Fruit fly (Drosophila melanogaster) whole organism, embryonic: ENCODE measurements around the gene mtTFB2.

Source experiments
- Aef1 ChIP-seq: fragments of 200-800 bp; sonication (Bioruptor generic); IDR thresholded peaks from 3 replicates; pipeline ENCODE4 v1.3.6; 2022; ENCODE audit warnings: missing biosample characterization, missing genetic modification characterization
- Asciz ChIP-seq: fragments of 200-800 bp; sonication (Bioruptor generic); optimal IDR thresholded peaks from 2 replicates; lab custom pipeline; 2017; ENCODE audit warnings: missing biosample characterization, mild to moderate bottlenecking, missing genetic modification characterization, missing genetic modification reagents
- Atf6 ChIP-seq: fragments of 200-800 bp; sonication (Bioruptor generic); IDR thresholded peaks from 2 replicates; pipeline ENCODE4 v1.3.6; 2022; ENCODE audit warnings: missing biosample characterization, missing genetic modification characterization
- B-H1 ChIP-seq: fragments of 200-800 bp; sonication (Bioruptor generic); IDR thresholded peaks from 3 replicates; pipeline ENCODE4 v1.3.6; 2022; ENCODE audit warnings: missing biosample characterization, missing genetic modification characterization
- Bdp1 ChIP-seq: fragments of 200-800 bp; sonication (Bioruptor generic); optimal IDR thresholded peaks from 3 replicates; lab custom pipeline; 2016; ENCODE audit warnings: missing biosample characterization, missing genetic modification characterization
- CG10565 ChIP-seq: fragments of 200-800 bp; sonication (Bioruptor generic); optimal IDR thresholded peaks from 3 replicates; lab custom pipeline; 2016; ENCODE audit warnings: missing biosample characterization, mild to moderate bottlenecking, missing genetic modification characterization
- CG12942 ChIP-seq: fragments of 200-800 bp; sonication (Bioruptor generic); optimal IDR thresholded peaks from 3 replicates; lab custom pipeline; 2016; ENCODE audit warnings: missing biosample characterization, missing genetic modification characterization
- CG13894 ChIP-seq: fragments of 200-800 bp; sonication (Bioruptor generic); optimal IDR thresholded peaks from 3 replicates; lab custom pipeline; 2018; ENCODE audit warnings: missing biosample characterization, mild to moderate bottlenecking, missing genetic modification characterization, moderate library complexity
- CG14710 ChIP-seq: fragments of 200-800 bp; sonication (Bioruptor generic); optimal IDR thresholded peaks from 3 replicates; lab custom pipeline; 2019; ENCODE audit warnings: missing biosample characterization, mild to moderate bottlenecking, missing genetic modification characterization, moderate library complexity
- CG15514 ChIP-seq: fragments of 200-800 bp; sonication (Bioruptor generic); optimal IDR thresholded peaks from 3 replicates; lab custom pipeline; 2017; ENCODE audit warnings: missing biosample characterization, missing genetic modification characterization, mild to moderate bottlenecking, moderate library complexity, missing genetic modification reagents
- CG16779 ChIP-seq: fragments of 200-800 bp; sonication (Bioruptor generic); IDR thresholded peaks from 2 replicates; pipeline ENCODE4 v1.3.6; 2022; ENCODE audit warnings: missing biosample characterization, missing genetic modification characterization
- CG17359 ChIP-seq: fragments of 200-800 bp; sonication (Bioruptor generic); optimal IDR thresholded peaks from 3 replicates; lab custom pipeline; 2018; ENCODE audit warnings: missing biosample characterization, mild to moderate bottlenecking, missing genetic modification characterization, moderate library complexity
- CG17385 ChIP-seq: fragments of 200-800 bp; sonication (Bioruptor generic); optimal IDR thresholded peaks from 3 replicates; lab custom pipeline; 2018; ENCODE audit warnings: missing biosample characterization, mild to moderate bottlenecking, missing genetic modification characterization
- CG1792 ChIP-seq: fragments of 200-800 bp; sonication (Bioruptor generic); optimal IDR thresholded peaks from 2 replicates; lab custom pipeline; 2016; ENCODE audit warnings: missing biosample characterization, missing genetic modification characterization
- CG18476 ChIP-seq: fragments of 200-800 bp; sonication (Bioruptor generic); optimal IDR thresholded peaks from 2 replicates; lab custom pipeline; 2016; ENCODE audit warnings: missing biosample characterization, mild to moderate bottlenecking, missing genetic modification characterization
- CG30431 ChIP-seq: fragments of 200-800 bp; sonication (Bioruptor generic); optimal IDR thresholded peaks from 2 replicates; lab custom pipeline; 2017; ENCODE audit warnings: missing biosample characterization, missing genetic modification characterization
- CG42726 ChIP-seq: fragments of 200-800 bp; sonication (Bioruptor generic); IDR thresholded peaks from 2 replicates; pipeline ENCODE4 v1.3.6; 2022; ENCODE audit warnings: missing biosample characterization, missing genetic modification characterization; ENCODE audit not compliant: partially characterized antibody
- CG4282 ChIP-seq: fragments of 200-800 bp; sonication (Bioruptor generic); optimal IDR thresholded peaks from 2 replicates; lab custom pipeline; 2016; ENCODE audit warnings: missing biosample characterization, missing genetic modification characterization
- CG4820 ChIP-seq: fragments of 200-800 bp; sonication (Bioruptor generic); optimal IDR thresholded peaks from 3 replicates; lab custom pipeline; 2016; ENCODE audit warnings: missing biosample characterization, missing genetic modification characterization
- CG6254 ChIP-seq: fragments of 200-800 bp; sonication (Bioruptor generic); optimal IDR thresholded peaks from 3 replicates; lab custom pipeline; 2017; ENCODE audit warnings: mild to moderate bottlenecking, missing biosample characterization, missing genetic modification reagents, missing genetic modification characterization
- CG7556 ChIP-seq: fragments of 200-800 bp; sonication (Bioruptor generic); optimal IDR thresholded peaks from 2 replicates; lab custom pipeline; 2017; ENCODE audit warnings: missing biosample characterization, mild to moderate bottlenecking, missing genetic modification characterization
- CG8290 ChIP-seq, 3 experiments: fragments of 200-800 bp; sonication (Bioruptor generic); optimal IDR thresholded peaks; 2 replicates each; lab custom pipeline; 2016 to 2019; ENCODE audit warnings: missing biosample characterization in 3 of 3, missing genetic modification characterization in 3 of 3, mild to moderate bottlenecking in 2 of 3, moderate library complexity in 1 of 3
- CG9609 ChIP-seq: fragments of 200-800 bp; sonication (Bioruptor generic); optimal IDR thresholded peaks from 3 replicates; lab custom pipeline; 2016; ENCODE audit warnings: missing biosample characterization, missing genetic modification characterization
- CG9876 ChIP-seq: fragments of 200-800 bp; sonication (Bioruptor generic); optimal IDR thresholded peaks from 2 replicates; lab custom pipeline; 2016; ENCODE audit warnings: missing biosample characterization, missing genetic modification characterization
- H2.0 ChIP-seq: fragments of 200-800 bp; sonication (Bioruptor generic); IDR thresholded peaks from 2 replicates; pipeline ENCODE4 v1.3.6; 2022; ENCODE audit warnings: missing biosample characterization, missing genetic modification characterization
- HmgD ChIP-seq: fragments of 200-800 bp; sonication (Bioruptor generic); optimal IDR thresholded peaks from 3 replicates; lab custom pipeline; 2016; ENCODE audit warnings: missing biosample characterization, missing genetic modification characterization
- Mrtf ChIP-seq: fragments of 200-800 bp; sonication (Bioruptor generic); IDR thresholded peaks from 3 replicates; pipeline ENCODE4 v1.3.6; 2022; ENCODE audit warnings: missing biosample characterization, missing genetic modification characterization
- Myb ChIP-seq: fragments of 200-800 bp; sonication (Bioruptor generic); optimal IDR thresholded peaks from 2 replicates; lab custom pipeline; 2016; ENCODE audit warnings: missing biosample characterization, missing genetic modification characterization
- NC2α ChIP-seq: fragments of 200-800 bp; sonication (Bioruptor generic); optimal IDR thresholded peaks from 2 replicates; lab custom pipeline; 2016; ENCODE audit warnings: missing biosample characterization, missing genetic modification characterization
- NK7.1 ChIP-seq: fragments of 200-800 bp; sonication (Bioruptor generic); optimal IDR thresholded peaks from 3 replicates; lab custom pipeline; 2016; ENCODE audit warnings: missing biosample characterization, missing genetic modification characterization
- NfI ChIP-seq: fragments of 200-800 bp; sonication (Bioruptor generic); optimal IDR thresholded peaks from 3 replicates; lab custom pipeline; 2018; ENCODE audit warnings: missing biosample characterization, mild to moderate bottlenecking, missing genetic modification characterization, moderate library complexity
- Ravus ChIP-seq: fragments of 200-800 bp; sonication (Bioruptor generic); IDR thresholded peaks from 2 replicates; pipeline ENCODE4 v1.3.6; 2022; ENCODE audit warnings: missing biosample characterization, missing genetic modification characterization
- Scr ChIP-seq: fragments of 200-800 bp; sonication (Bioruptor generic); IDR thresholded peaks from 2 replicates; pipeline ENCODE4 v1.3.6; 2022; ENCODE audit warnings: missing biosample characterization, missing genetic modification characterization; ENCODE audit not compliant: partially characterized antibody
- Sry-β ChIP-seq: fragments of 200-800 bp; sonication (Bioruptor generic); optimal IDR thresholded peaks from 2 replicates; lab custom pipeline; 2018; ENCODE audit warnings: missing biosample characterization, mild to moderate bottlenecking, missing genetic modification characterization, moderate library complexity
- Trl ChIP-seq, 3 experiments: fragments of >200 bp in 2 of 3; fragments of 200-800 bp in 1 of 3; sonication (Bioruptor generic) in 1 of 3; optimal IDR thresholded peaks; 2 replicates in 1 of 3; 3 replicates in 2 of 3; lab custom pipeline; 2016 to 2017; ENCODE audit warnings: missing biosample characterization in 1 of 3, missing genetic modification characterization in 1 of 3
- ara ChIP-seq: fragments of 200-800 bp; sonication (Bioruptor generic); IDR thresholded peaks from 2 replicates; pipeline ENCODE4 v1.3.6; 2022; ENCODE audit warnings: missing biosample characterization, missing genetic modification characterization
- az2 ChIP-seq: fragments of 200-800 bp; sonication (Bioruptor generic); optimal IDR thresholded peaks from 3 replicates; lab custom pipeline; 2016; ENCODE audit warnings: missing biosample characterization, missing genetic modification characterization
- bcd ChIP-seq: fragments of 200-800 bp; sonication (Bioruptor generic); optimal IDR thresholded peaks from 2 replicates; lab custom pipeline; 2017; ENCODE audit warnings: missing biosample characterization, mild to moderate bottlenecking, missing genetic modification characterization
- cg ChIP-seq: fragments of 200-800 bp; sonication (Bioruptor generic); optimal IDR thresholded peaks from 3 replicates; lab custom pipeline; 2019; ENCODE audit warnings: missing biosample characterization, mild to moderate bottlenecking, missing genetic modification characterization, moderate library complexity
- eve ChIP-seq, 2 experiments: fragments of >200 bp; optimal IDR thresholded peaks; 2 replicates each; lab custom pipeline; 2017; ENCODE audit warnings: missing biosample characterization in 2 of 2, missing genetic modification characterization in 2 of 2
- gro ChIP-seq: fragments of 200-800 bp; sonication (Bioruptor generic); optimal IDR thresholded peaks from 2 replicates; lab custom pipeline; 2016; ENCODE audit warnings: missing biosample characterization, missing genetic modification characterization
- lbe ChIP-seq: fragments of 200-800 bp; sonication (Bioruptor generic); optimal IDR thresholded peaks from 2 replicates; lab custom pipeline; 2016; ENCODE audit warnings: missing biosample characterization, mild to moderate bottlenecking, missing genetic modification characterization
- lov ChIP-seq, 2 experiments: fragments of 200-800 bp in 1 of 2; fragments of >200 bp in 1 of 2; sonication (Bioruptor generic) in 1 of 2; IDR thresholded peaks in 1 of 2; optimal IDR thresholded peaks in 1 of 2; 2 replicates in 1 of 2; 3 replicates in 1 of 2; pipeline versions ENCODE4 v1.3.6 to Lab custom; 2017 to 2022; ENCODE audit warnings: missing biosample characterization in 1 of 2, missing genetic modification characterization in 1 of 2
- nau ChIP-seq: fragments of 200-800 bp; sonication (Bioruptor generic); optimal IDR thresholded peaks from 3 replicates; lab custom pipeline; 2017; ENCODE audit warnings: missing biosample characterization, mild to moderate bottlenecking, missing genetic modification characterization, missing genetic modification reagents
- onecut ChIP-seq: fragments of 200-800 bp; sonication (Bioruptor generic); IDR thresholded peaks from 2 replicates; pipeline ENCODE4 v1.3.6; 2022; ENCODE audit warnings: missing biosample characterization, missing genetic modification characterization
- ranshi ChIP-seq: fragments of 200-800 bp; sonication (Bioruptor generic); IDR thresholded peaks from 2 replicates; pipeline ENCODE4 v1.3.6; 2022; ENCODE audit warnings: missing biosample characterization, missing genetic modification characterization
- tna ChIP-seq: fragments of 200-800 bp; sonication (Bioruptor generic); IDR thresholded peaks from 2 replicates; pipeline ENCODE4 v1.3.6; 2022; ENCODE audit warnings: missing biosample characterization, missing genetic modification characterization; ENCODE audit not compliant: partially characterized antibody
- toy ChIP-seq: fragments of 200-800 bp; sonication (Bioruptor generic); IDR thresholded peaks from 2 replicates; pipeline ENCODE4 v1.3.6; 2022; ENCODE audit warnings: missing biosample characterization, missing genetic modification characterization
- ttk ChIP-seq: fragments of 200-800 bp; sonication (Bioruptor generic); IDR thresholded peaks from 2 replicates; pipeline ENCODE4 v2.1.2; 2022; ENCODE audit warnings: missing biosample characterization, missing genetic modification characterization
- wek ChIP-seq: fragments of 200-800 bp; sonication (Bioruptor generic); optimal IDR thresholded peaks from 3 replicates; lab custom pipeline; 2018; ENCODE audit warnings: missing biosample characterization, mild to moderate bottlenecking, missing genetic modification characterization, moderate library complexity

Gene mtTFB2

dm6 chr3R:10089171-10089664 is 43.8 kb downstream of the mtTFB2 start (continued):
- TF ChIP-seq onecut (GFP tag; lab: Robert Waterston, UW) (peak; percentile 69), CG17359 (no peak), lov (optimal IDR thresholded peaks at IDR 0.05; lab: Kevin White, UChicago) (no peak), lov (GFP tag; IDR thresholded peaks at IDR 0.05; lab: Robert Waterston, UW) (no peak), CG14710 (tag; lab: Kevin White, UChicago) (no peak), Sry-β (GFP tag; lab: Kevin White, UChicago) (no peak), gro (no peak), NK7.1 (GFP tag; lab: Kevin White, UChicago) (no peak), CG18476 (GFP tag; lab: Kevin White, UChicago) (no peak), lbe (peak; percentile 67), CG30431 (GFP tag; lab: Kevin White, UChicago) (no peak), CG9609 (no peak), NC2α (no peak), wek (GFP tag; lab: Kevin White, UChicago) (no peak), ranshi (GFP tag; lab: Robert Waterston, UW) (no peak), HmgD (no peak), B-H1 (GFP tag; lab: Robert Waterston, UW) (no peak), CG8290 (GFP tag; optimal IDR thresholded peaks at IDR 0.05; lab: Kevin White, UChicago) (no peak), CG8290 (tag; optimal IDR thresholded peaks at IDR 0.05; lab: Kevin White, UChicago) (no peak), NfI (GFP tag; lab: Kevin White, UChicago) (no peak), tna (GFP tag; lab: Robert Waterston, UW) (no peak; the same call in 1 of the 2 replicates), CG13894 (tag; lab: Kevin White, UChicago) (no peak), ara (GFP tag; lab: Robert Waterston, UW) (no peak), bcd (GFP tag; lab: Kevin White, UChicago) (no peak), CG4820 (GFP tag; lab: Kevin White, UChicago) (no peak), CG9876 (GFP tag; lab: Kevin White, UChicago) (no peak), CG7556 (GFP tag; lab: Kevin White, UChicago) (no peak), ttk (GFP tag; lab: Robert Waterston, UW) (no peak), CG12942 (GFP tag; lab: Kevin White, UChicago) (no peak), az2 (no peak), CG16779 (GFP tag; lab: Robert Waterston, UW) (no peak), Asciz (no peak), Atf6 (GFP tag; lab: Robert Waterston, UW) (no peak), Trl (optimal IDR thresholded peaks at IDR 0.05; lab: Kevin White, UChicago) (peak; percentile 90 to 98), Trl (GFP tag; optimal IDR thresholded peaks at IDR 0.05; lab: Kevin White, UChicago) (peak; percentile 51), CG17385 (GFP tag; lab: Kevin White, UChicago) (no peak), CG4282 (GFP tag; lab: Kevin White, UChicago) (no peak), Scr (GFP tag; lab: Robert Waterston, UW) (no peak), cg (peak; percentile 78), Mrtf (GFP tag; lab: Robert Waterston, UW) (no peak), Myb (GFP tag; lab: Kevin White, UChicago) (no peak), CG10565 (GFP tag; lab: Kevin White, UChicago) (no peak), CG42726 (no peak), CG1792 (GFP tag; lab: Kevin White, UChicago) (no peak), CG15514 (GFP tag; lab: Kevin White, UChicago) (no peak), toy (GFP tag; lab: Robert Waterston, UW) (no peak), eve (GFP tag; optimal IDR thresholded peaks at IDR 0.05; lab: Kevin White, UChicago) (no peak), CG6254 (GFP tag; lab: Kevin White, UChicago) (no peak), Ravus (GFP tag; lab: Robert Waterston, UW) (no peak), Aef1 (GFP tag; lab: Robert Waterston, UW) (no peak), nau (GFP tag; lab: Kevin White, UChicago) (no peak), Bdp1 (GFP tag; lab: Kevin White, UChicago) (no peak), H2.0 (GFP tag; lab: Robert Waterston, UW) (no peak; the same call in 1 of the 2 replicates)
